Fruit fly (Drosophila melanogaster): ENCODE data around the gene Rbp6.

dm6 chr3L:17035492-17035891 is 202.5 kb downstream of the Rbp6 start, which contains the start of gene beg:
- TF ChIP-seq OdsH (GFP tag; optimal IDR thresholded peaks at IDR 0.05) (no peak), CG1621 (tag; optimal IDR thresholded peaks at IDR 0.05) (no peak), salr (GFP tag; optimal IDR thresholded peaks at IDR 0.05) (no peak), lz (GFP tag; optimal IDR thresholded peaks at IDR 0.05) (no peak), achi (GFP tag; optimal IDR thresholded peaks at IDR 0.05) (no peak), CG11294 (GFP tag; IDR thresholded peaks at IDR 0.05) (no peak), Hr39 (GFP tag; optimal IDR thresholded peaks at IDR 0.05) (no peak), CG3032 (tag; optimal IDR thresholded peaks at IDR 0.05) (no peak), CG34406 (GFP tag; optimal IDR thresholded peaks at IDR 0.05) (no peak), topi (GFP tag; optimal IDR thresholded peaks at IDR 0.05) (no peak), CG16779 (tag; optimal IDR thresholded peaks at IDR 0.05) (no peak)
